Worm (Caenorhabditis elegans) whole organism, L4 larva: ENCODE data around the gene C10C6.7.
A peak's percentile ranks its signal among the peaks of the same experiment; 100 is the strongest.

ENCODE experiments used
- F10B5.3 ChIP-seq: sonication (generic microtip); optimal IDR thresholded peaks from 2 replicates; lab custom pipeline; 2016; ENCODE audit warnings: mild to moderate bottlenecking, missing genetic modification characterization, missing compliant biosample characterization
- Y75B8A.6 ChIP-seq: fragments of 200-800 bp; sonication (Bioruptor generic); IDR thresholded peaks from 2 replicates; pipeline ENCODE4 v1.3.6; 2022; ENCODE audit warnings: missing genetic modification reagents, missing genetic modification characterization, missing compliant biosample characterization
- aha-1 ChIP-seq: fragments of 150-350 bp; peaks from one replicate; lab custom pipeline; 2014; ENCODE audit warnings: missing biosample characterization, missing genetic modification characterization
- aly-2 ChIP-seq: sonication (generic microtip); optimal IDR thresholded peaks from 2 replicates; lab custom pipeline; 2018; ENCODE audit warnings: missing biosample characterization, missing genetic modification characterization
- attf-4 ChIP-seq: sonication (generic microtip); optimal IDR thresholded peaks from 3 replicates; lab custom pipeline; 2017; ENCODE audit warnings: missing biosample characterization, missing genetic modification characterization
- cey-2 ChIP-seq: sonication (generic microtip); optimal IDR thresholded peaks from 3 replicates; lab custom pipeline; 2017; ENCODE audit warnings: missing genetic modification characterization, mild to moderate bottlenecking, missing compliant biosample characterization, antibody characterized with exemption, borderline replicate concordance; ENCODE audit not compliant: insufficient read depth
- daf-16 ChIP-seq, 3 experiments: sonication (generic microtip); optimal IDR thresholded peaks; 2 replicates each; lab custom pipeline; 2016 to 2017; ENCODE audit warnings: missing genetic modification characterization in 3 of 3, missing genetic modification reagents in 3 of 3, mild to moderate bottlenecking in 2 of 3, missing compliant biosample characterization in 2 of 3, missing biosample characterization in 1 of 3, moderate library complexity in 1 of 3
- daf-19 ChIP-seq: fragments of 200-800 bp; sonication (Bioruptor generic); conservative IDR thresholded peaks from 2 replicates; pipeline ENCODE4 v1.3.6; 2022; ENCODE audit warnings: missing genetic modification characterization, missing compliant biosample characterization
- daf-8 ChIP-seq: fragments of 200-800 bp; sonication (Bioruptor generic); IDR thresholded peaks from 2 replicates; pipeline ENCODE4 v1.3.6; 2022; ENCODE audit warnings: missing genetic modification characterization, missing compliant biosample characterization
- dmd-6 ChIP-seq: fragments of 200-800 bp; sonication (Bioruptor generic); IDR thresholded peaks from 2 replicates; pipeline ENCODE4 v1.3.6; 2022; ENCODE audit warnings: missing genetic modification reagents, missing genetic modification characterization, missing compliant biosample characterization
- dpl-1 ChIP-seq: fragments of 150-350 bp; optimal IDR thresholded peaks from 2 replicates; lab custom pipeline; 2014; ENCODE audit warnings: missing biosample characterization, missing genetic modification reagents, missing genetic modification characterization
- dve-1 ChIP-seq: sonication (generic microtip); optimal IDR thresholded peaks from 2 replicates; lab custom pipeline; 2017; ENCODE audit warnings: antibody characterized with exemption, mild to moderate bottlenecking, missing genetic modification characterization, missing compliant biosample characterization; ENCODE audit not compliant: insufficient read depth
- fkh-10 ChIP-seq: fragments of 150-350 bp; optimal IDR thresholded peaks from 2 replicates; lab custom pipeline; 2014; ENCODE audit warnings: missing biosample characterization, missing genetic modification reagents, missing genetic modification characterization
- hif-1 ChIP-seq, 2 experiments: sonication (generic microtip); optimal IDR thresholded peaks; 2 replicates each; lab custom pipeline; 2016 to 2017; ENCODE audit warnings: missing compliant biosample characterization in 2 of 2, missing genetic modification characterization in 2 of 2, missing genetic modification reagents in 2 of 2, missing genotype in 2 of 2, mild to moderate bottlenecking in 1 of 2
- hlh-11 ChIP-seq: fragments of 200-800 bp; sonication (Bioruptor generic); optimal IDR thresholded peaks from 2 replicates; lab custom pipeline; 2018; ENCODE audit warnings: mild to moderate bottlenecking, missing genetic modification characterization, missing compliant biosample characterization
- hlh-30 ChIP-seq: sonication (generic microtip); optimal IDR thresholded peaks from 2 replicates; lab custom pipeline; 2017; ENCODE audit warnings: antibody characterized with exemption, mild to moderate bottlenecking, missing genetic modification characterization, missing compliant biosample characterization; ENCODE audit not compliant: insufficient read depth
- hmg-1.1 ChIP-seq: fragments of 200-800 bp; sonication (Bioruptor generic); IDR thresholded peaks from 2 replicates; pipeline ENCODE4 v1.3.6; 2022; ENCODE audit warnings: missing genetic modification reagents, missing genetic modification characterization, missing compliant biosample characterization
- jun-1 ChIP-seq: fragments of 150-350 bp; optimal IDR thresholded peaks from 2 replicates; lab custom pipeline; 2014; ENCODE audit warnings: missing biosample characterization, missing genetic modification reagents, missing genetic modification characterization
- lin-1 ChIP-seq: fragments of 200-800 bp; sonication (Bioruptor generic); IDR thresholded peaks from 2 replicates; pipeline ENCODE4 v1.3.6; 2022; ENCODE audit warnings: missing genetic modification reagents, missing genetic modification characterization, missing compliant biosample characterization
- lin-29 ChIP-seq: fragments of 200-800 bp; sonication (Bioruptor generic); IDR thresholded peaks from 2 replicates; pipeline ENCODE4 v1.3.6; 2022; ENCODE audit warnings: missing genetic modification reagents, missing genetic modification characterization, missing compliant biosample characterization
- lin-38 ChIP-seq: fragments of 200-800 bp; sonication (Bioruptor generic); IDR thresholded peaks from 2 replicates; pipeline ENCODE4 v1.3.6; 2022; ENCODE audit warnings: missing genetic modification reagents, missing genetic modification characterization, missing compliant biosample characterization
- lsy-2 ChIP-seq, 2 experiments: fragments of 150-350 bp in 1 of 2; sonication (generic microtip) in 1 of 2; optimal IDR thresholded peaks; 2 replicates each; lab custom pipeline; 2014 to 2017; ENCODE audit warnings: missing biosample characterization in 2 of 2, missing genetic modification characterization in 2 of 2
- mdl-1 ChIP-seq, 2 experiments: fragments of 150-350 bp in 1 of 2; sonication (generic microtip) in 1 of 2; optimal IDR thresholded peaks; 2 replicates each; lab custom pipeline; 2014 to 2017; ENCODE audit warnings: missing biosample characterization in 2 of 2, missing genetic modification characterization in 2 of 2
- mep-1 ChIP-seq: fragments of 150-350 bp; sonication (generic microtip); optimal IDR thresholded peaks from 3 replicates; lab custom pipeline; 2014; ENCODE audit warnings: missing biosample characterization, missing genetic modification characterization
- mes-2 ChIP-seq: sonication (generic microtip); optimal IDR thresholded peaks from 2 replicates; lab custom pipeline; 2016; ENCODE audit warnings: missing genotype, mild to moderate bottlenecking, missing genetic modification characterization, missing compliant biosample characterization; ENCODE audit not compliant: poor library complexity, severe bottlenecking
- mxl-3 ChIP-seq: fragments of 200-800 bp; sonication (Bioruptor generic); optimal IDR thresholded peaks from 2 replicates; lab custom pipeline; 2018; ENCODE audit warnings: mild to moderate bottlenecking, missing genetic modification characterization, missing compliant biosample characterization
- nhr-10 ChIP-seq: fragments of 150-350 bp; optimal IDR thresholded peaks from 2 replicates; lab custom pipeline; 2014; ENCODE audit warnings: missing biosample characterization, missing genetic modification characterization
- nhr-11 ChIP-seq: fragments of 150-350 bp; optimal IDR thresholded peaks from 2 replicates; lab custom pipeline; 2014; ENCODE audit warnings: missing biosample characterization, missing genetic modification characterization
- nhr-237 ChIP-seq: sonication (generic microtip); optimal IDR thresholded peaks from 2 replicates; lab custom pipeline; 2017; ENCODE audit warnings: missing biosample characterization, missing genetic modification characterization
- nhr-25 ChIP-seq: sonication (generic microtip); optimal IDR thresholded peaks from 2 replicates; lab custom pipeline; 2017; ENCODE audit warnings: missing genetic modification characterization, mild to moderate bottlenecking, missing compliant biosample characterization, antibody characterized with exemption, moderate library complexity, borderline replicate concordance; ENCODE audit not compliant: insufficient read depth
- nhr-28 ChIP-seq: fragments of 150-350 bp; optimal IDR thresholded peaks from 2 replicates; lab custom pipeline; 2014; ENCODE audit warnings: missing biosample characterization, missing genetic modification characterization
- nhr-77 ChIP-seq: fragments of 150-350 bp; optimal IDR thresholded peaks from 2 replicates; lab custom pipeline; 2014; ENCODE audit warnings: missing biosample characterization, missing genetic modification characterization
- rbr-2 ChIP-seq: sonication (generic microtip); optimal IDR thresholded peaks from 2 replicates; lab custom pipeline; 2016; ENCODE audit warnings: missing genotype, missing genetic modification characterization, missing compliant biosample characterization
- spr-1 ChIP-seq: sonication (generic microtip); optimal IDR thresholded peaks from 2 replicates; lab custom pipeline; 2016; ENCODE audit warnings: mild to moderate bottlenecking, missing genetic modification characterization, missing compliant biosample characterization
- unc-130 ChIP-seq: sonication (generic microtip); optimal IDR thresholded peaks from 2 replicates; lab custom pipeline; 2016; ENCODE audit warnings: missing genetic modification reagents, missing genetic modification characterization, missing compliant biosample characterization
- unc-62 ChIP-seq, 3 experiments: fragments of 150-350 bp in 1 of 3; sonication (generic microtip); optimal IDR thresholded peaks in 2 of 3; peaks in 1 of 3; 1 replicate in 1 of 3; 2 replicates in 2 of 3; lab custom pipeline; 2014 to 2017; ENCODE audit warnings: missing biosample characterization in 3 of 3, missing genetic modification characterization in 3 of 3, missing genetic modification reagents in 3 of 3, missing genotype in 1 of 3

The C10C6.7 gene

ce11 chrIV:11491422-11491821, 24.1 kb upstream of the C10C6.7 start (continued):
- TF ChIP-seq nhr-10, result no peak
- 0 out of 2 replicates have a peak, but pooled peaks have one; percentile 19 for TF ChIP-seq lin-38 (GFP tag; lab: Robert Waterston, UW)
- TF ChIP-seq Y75B8A.6 (GFP tag; lab: Robert Waterston, UW), result no peak
- TF ChIP-seq aly-2, result no peak
- no peak for TF ChIP-seq unc-130
- TF ChIP-seq spr-1 (tag; lab: Kevin White, UChicago), result peak; percentile 56
- no peak for TF ChIP-seq jun-1
- TF ChIP-seq attf-4 (tag; lab: Kevin White, UChicago), result no peak
- TF ChIP-seq mes-2 (tag; lab: Kevin White, UChicago), result no peak
- TF ChIP-seq hlh-11 (tag; lab: Kevin White, UChicago), result peak; percentile 82
- TF ChIP-seq nhr-237 (tag; lab: Kevin White, UChicago), result no peak
- TF ChIP-seq lin-1 (GFP tag; lab: Robert Waterston, UW), result no peak
- TF ChIP-seq daf-8 (GFP tag; lab: Robert Waterston, UW), result no peak
- TF ChIP-seq fkh-10 (GFP tag; lab: Kevin White, UChicago), result no peak
- no peak for TF ChIP-seq nhr-77
- no peak for TF ChIP-seq rbr-2 (tag; lab: Kevin White, UChicago)
- TF ChIP-seq daf-19 (GFP tag; lab: Robert Waterston, UW), result no peak
- no peak for TF ChIP-seq aha-1 (tag; lab: Kevin White, UChicago)
- peak; percentile 60 for TF ChIP-seq cey-2
- TF ChIP-seq, all 104 proteins: peak for 15

ce11 chrIV:11489610-11490339, 22.5 kb upstream of the C10C6.7 start:
- TF ChIP-seq nhr-28 (tag; lab: Kevin White, UChicago), result peak; percentile 41
- TF ChIP-seq lsy-2 (tag; optimal IDR thresholded peaks at IDR 0.05; lab: Kevin White, UChicago), result peak in 1 of 2 experiments; percentile 51
- TF ChIP-seq nhr-11, result peak; percentile 51
- peak; percentile 52 for TF ChIP-seq mxl-3 (GFP tag; lab: Kevin White, UChicago)
- TF ChIP-seq dpl-1 (GFP tag; lab: Kevin White, UChicago), result peak; percentile 16
- TF ChIP-seq mdl-1 (tag; optimal IDR thresholded peaks at IDR 0.05; lab: Kevin White, UChicago), result peak; percentile 1 to 64
- peak; percentile 66 for TF ChIP-seq nhr-25 (tag; lab: Kevin White, UChicago)
- TF ChIP-seq F10B5.3 (tag; lab: Kevin White, UChicago), result no peak
- TF ChIP-seq mep-1 (tag; lab: Kevin White, UChicago), result peak; percentile 69
- no peak for TF ChIP-seq daf-8 (GFP tag; lab: Robert Waterston, UW)
- peak; percentile 88 for TF ChIP-seq aha-1 (tag; lab: Kevin White, UChicago)
- 0 out of 2 replicates have a peak, but pooled peaks have one; percentile 18 for TF ChIP-seq hmg-1.1 (GFP tag; lab: Robert Waterston, UW)
- TF ChIP-seq attf-4 (tag; lab: Kevin White, UChicago), result no peak
- TF ChIP-seq hlh-11 (tag; lab: Kevin White, UChicago), result peak; percentile 49
- no peak for TF ChIP-seq lin-29
- TF ChIP-seq dve-1, result peak; percentile 33
- TF ChIP-seq lin-1 (GFP tag; lab: Robert Waterston, UW), result 0 out of 2 replicates have a peak, but pooled peaks have one; percentile 24
- peak in 1 of 2 experiments; percentile 46 for TF ChIP-seq daf-16 (GFP tag; optimal IDR thresholded peaks at IDR 0.05; lab: Kevin White, UChicago)
- no peak for TF ChIP-seq daf-16 (tag; optimal IDR thresholded peaks at IDR 0.05; lab: Kevin White, UChicago)
- peak; percentile 32; the same call in 1 of the 2 replicates for TF ChIP-seq dmd-6
- TF ChIP-seq hif-1 (tag; optimal IDR thresholded peaks at IDR 0.05; lab: Kevin White, UChicago), result no peak
- peak; percentile 77 for TF ChIP-seq hlh-30 (tag; lab: Kevin White, UChicago)
- peak; percentile 22; the same call in 1 of the 2 replicates for TF ChIP-seq lin-38 (GFP tag; lab: Robert Waterston, UW)
- peak in 1 of 2 experiments; percentile 95 for TF ChIP-seq unc-62 (GFP tag; optimal IDR thresholded peaks at IDR 0.05 in 1 of 2; lab: Kevin White, UChicago)
- TF ChIP-seq unc-62 (tag; optimal IDR thresholded peaks at IDR 0.05; lab: Kevin White, UChicago), result no peak
